Fruit fly (Drosophila melanogaster) whole organism, embryonic: ENCODE data around the gene HipHop.
A peak's percentile ranks its signal among the peaks of the same experiment; 100 is the strongest.

Source experiments
- Ada2b ChIP-seq: fragments of 200-800 bp; sonication (Bioruptor generic); IDR thresholded peaks from 2 replicates; pipeline ENCODE4 v1.3.6; 2022; ENCODE audit warnings: missing biosample characterization, missing genetic modification characterization
- B-H2 ChIP-seq: fragments of 200-800 bp; sonication (Bioruptor generic); optimal IDR thresholded peaks from 2 replicates; lab custom pipeline; 2018; ENCODE audit warnings: missing biosample characterization, mild to moderate bottlenecking, missing genetic modification characterization
- C15 ChIP-seq: fragments of 200-800 bp; sonication (Bioruptor generic); IDR thresholded peaks from 3 replicates; pipeline ENCODE4 v1.3.6; 2022; ENCODE audit warnings: missing biosample characterization, missing genetic modification characterization
- CG10565 ChIP-seq: fragments of 200-800 bp; sonication (Bioruptor generic); optimal IDR thresholded peaks from 3 replicates; lab custom pipeline; 2016; ENCODE audit warnings: missing biosample characterization, mild to moderate bottlenecking, missing genetic modification characterization
- CG12744 ChIP-seq: fragments of 200-800 bp; sonication (Bioruptor generic); optimal IDR thresholded peaks from 2 replicates; lab custom pipeline; 2016; ENCODE audit warnings: missing biosample characterization, missing genetic modification characterization
- CG13296 ChIP-seq: fragments of 200-800 bp; sonication (Bioruptor generic); optimal IDR thresholded peaks from 3 replicates; lab custom pipeline; 2018; ENCODE audit warnings: missing biosample characterization, mild to moderate bottlenecking, missing genetic modification characterization
- CG18011 ChIP-seq: fragments of 200-800 bp; sonication (Bioruptor generic); optimal IDR thresholded peaks from 2 replicates; lab custom pipeline; 2017; ENCODE audit warnings: missing biosample characterization, missing genetic modification characterization, mild to moderate bottlenecking, moderate library complexity, missing genotype
- CG2678 ChIP-seq: fragments of 200-800 bp; sonication (Bioruptor generic); optimal IDR thresholded peaks from 3 replicates; lab custom pipeline; 2019; ENCODE audit warnings: missing biosample characterization, mild to moderate bottlenecking, missing genetic modification characterization, moderate library complexity
- CG3065 ChIP-seq: fragments of 200-800 bp; sonication (Bioruptor generic); optimal IDR thresholded peaks from 2 replicates; lab custom pipeline; 2016; ENCODE audit warnings: missing biosample characterization, missing genetic modification characterization
- CG4328 ChIP-seq: fragments of 200-800 bp; sonication (Bioruptor generic); optimal IDR thresholded peaks from 3 replicates; lab custom pipeline; 2017; ENCODE audit warnings: missing biosample characterization, missing genetic modification reagents, missing genetic modification characterization
- CG6765 ChIP-seq: fragments of 200-800 bp; sonication (Bioruptor generic); optimal IDR thresholded peaks from 3 replicates; lab custom pipeline; 2017; ENCODE audit warnings: missing biosample characterization, mild to moderate bottlenecking, missing genetic modification characterization
- CG8388 ChIP-seq: fragments of 200-800 bp; sonication (Bioruptor generic); optimal IDR thresholded peaks from 2 replicates; lab custom pipeline; 2019; ENCODE audit warnings: missing biosample characterization, mild to moderate bottlenecking, missing genetic modification characterization, moderate library complexity
- CG8944 ChIP-seq: fragments of 200-800 bp; sonication (Bioruptor generic); optimal IDR thresholded peaks from 3 replicates; lab custom pipeline; 2016; ENCODE audit warnings: missing biosample characterization, missing genetic modification characterization
- CG9215 ChIP-seq: fragments of 200-800 bp; sonication (Bioruptor generic); IDR thresholded peaks from 2 replicates; pipeline ENCODE4 v1.3.6; 2022; ENCODE audit warnings: missing biosample characterization, missing genetic modification characterization
- CTCF ChIP-seq: fragments of 200-800 bp; sonication (Bioruptor generic); optimal IDR thresholded peaks from 2 replicates; lab custom pipeline; 2017; ENCODE audit warnings: missing biosample characterization, mild to moderate bottlenecking, missing genetic modification characterization, moderate library complexity
- Chrac-16 ChIP-seq: fragments of 200-800 bp; sonication (Bioruptor generic); optimal IDR thresholded peaks from 3 replicates; lab custom pipeline; 2016; ENCODE audit warnings: missing biosample characterization, missing genetic modification characterization
- Fer1 ChIP-seq: fragments of 200-800 bp; sonication (Bioruptor generic); optimal IDR thresholded peaks from 2 replicates; lab custom pipeline; 2017; ENCODE audit warnings: missing biosample characterization, mild to moderate bottlenecking, missing genetic modification characterization
- HLH54F ChIP-seq: fragments of 200-800 bp; sonication (Bioruptor generic); optimal IDR thresholded peaks from 3 replicates; lab custom pipeline; 2016; ENCODE audit warnings: missing biosample characterization, missing genetic modification characterization
- HmgZ ChIP-seq: fragments of 200-800 bp; sonication (Bioruptor generic); optimal IDR thresholded peaks from 2 replicates; lab custom pipeline; 2018; ENCODE audit warnings: missing biosample characterization, mild to moderate bottlenecking, missing genetic modification characterization
- Hmr ChIP-seq: fragments of 200-800 bp; sonication (Bioruptor generic); optimal IDR thresholded peaks from 3 replicates; lab custom pipeline; 2017; ENCODE audit warnings: mild to moderate bottlenecking, missing biosample characterization, missing genetic modification reagents, missing genetic modification characterization
- Lim3 ChIP-seq: fragments of 200-800 bp; sonication (Bioruptor generic); IDR thresholded peaks from 2 replicates; pipeline ENCODE4 v1.3.6; 2022; ENCODE audit warnings: missing biosample characterization, missing genetic modification characterization
- Med ChIP-seq: fragments of 200-800 bp; sonication (Bioruptor generic); peaks from one replicate; lab custom pipeline; 2016; ENCODE audit warnings: missing biosample characterization, missing genetic modification characterization, mild to moderate bottlenecking, inconsistent platforms, moderate library complexity
- Meics ChIP-seq: fragments of 200-800 bp; sonication (Bioruptor generic); optimal IDR thresholded peaks from 2 replicates; lab custom pipeline; 2017; ENCODE audit warnings: missing biosample characterization, mild to moderate bottlenecking, missing genetic modification characterization
- Nf-YB ChIP-seq: fragments of 200-800 bp; sonication (Bioruptor generic); optimal IDR thresholded peaks from 3 replicates; lab custom pipeline; 2019; ENCODE audit warnings: missing biosample characterization, mild to moderate bottlenecking, missing genetic modification characterization, moderate library complexity
- Scr ChIP-seq: fragments of 200-800 bp; sonication (Bioruptor generic); IDR thresholded peaks from 2 replicates; pipeline ENCODE4 v1.3.6; 2022; ENCODE audit warnings: missing biosample characterization, missing genetic modification characterization; ENCODE audit not compliant: partially characterized antibody
- Six4 ChIP-seq: fragments of 200-800 bp; sonication (Bioruptor generic); optimal IDR thresholded peaks from 2 replicates; lab custom pipeline; 2016; ENCODE audit warnings: missing biosample characterization, missing genetic modification characterization
- Spps ChIP-seq: fragments of 200-800 bp; sonication (Bioruptor generic); optimal IDR thresholded peaks from 2 replicates; lab custom pipeline; 2018; ENCODE audit warnings: missing biosample characterization, mild to moderate bottlenecking, missing genetic modification characterization
- YL-1 ChIP-seq: fragments of 200-800 bp; sonication (Bioruptor generic); optimal IDR thresholded peaks from 3 replicates; lab custom pipeline; 2017; ENCODE audit warnings: missing biosample characterization, mild to moderate bottlenecking, missing genetic modification characterization
- ato ChIP-seq: fragments of 200-800 bp; sonication (Bioruptor generic); IDR thresholded peaks from 2 replicates; pipeline ENCODE4 v1.3.6; 2022; ENCODE audit warnings: missing biosample characterization, missing genetic modification characterization; ENCODE audit not compliant: partially characterized antibody
- bab2 ChIP-seq: fragments of 200-800 bp; sonication (Bioruptor generic); optimal IDR thresholded peaks from 2 replicates; lab custom pipeline; 2016; ENCODE audit warnings: missing biosample characterization, missing genetic modification characterization
- corto ChIP-seq: fragments of 200-800 bp; sonication (Bioruptor generic); optimal IDR thresholded peaks from 2 replicates; lab custom pipeline; 2016; ENCODE audit warnings: missing biosample characterization, mild to moderate bottlenecking, missing genetic modification characterization, moderate library complexity
- dmrt99B ChIP-seq: fragments of 200-800 bp; sonication (Bioruptor generic); optimal IDR thresholded peaks from 2 replicates; lab custom pipeline; 2018; ENCODE audit warnings: missing biosample characterization, mild to moderate bottlenecking, missing genetic modification characterization, moderate library complexity
- ems ChIP-seq: fragments of 200-800 bp; sonication (Bioruptor generic); optimal IDR thresholded peaks from 3 replicates; lab custom pipeline; 2016; ENCODE audit warnings: missing biosample characterization, missing genetic modification characterization
- en ChIP-seq: fragments of 200-800 bp; sonication (Bioruptor generic); optimal IDR thresholded peaks from 2 replicates; lab custom pipeline; 2016; ENCODE audit warnings: missing biosample characterization, missing genetic modification characterization
- esg ChIP-seq: fragments of 200-800 bp; sonication (Bioruptor generic); conservative IDR thresholded peaks from 2 replicates; pipeline ENCODE4 v1.3.6; 2022; ENCODE audit warnings: missing biosample characterization, missing genetic modification characterization
- gce ChIP-seq: fragments of 200-800 bp; sonication (Bioruptor generic); IDR thresholded peaks from 3 replicates; pipeline ENCODE4 v1.3.6; 2022; ENCODE audit warnings: missing biosample characterization, missing genetic modification characterization
- gfzf ChIP-seq: fragments of 200-800 bp; sonication (Bioruptor generic); optimal IDR thresholded peaks from 2 replicates; lab custom pipeline; 2016; ENCODE audit warnings: missing biosample characterization, mild to moderate bottlenecking, missing genetic modification characterization, moderate library complexity
- ind ChIP-seq: fragments of 200-800 bp; sonication (Bioruptor generic); optimal IDR thresholded peaks from 3 replicates; lab custom pipeline; 2016; ENCODE audit warnings: missing biosample characterization, missing genetic modification characterization
- klu ChIP-seq: fragments of 200-800 bp; sonication (Bioruptor generic); IDR thresholded peaks from 2 replicates; pipeline ENCODE4 v1.3.6; 2022; ENCODE audit warnings: missing biosample characterization, missing genetic modification characterization
- lab ChIP-seq: fragments of 200-800 bp; sonication (Bioruptor generic); optimal IDR thresholded peaks from 3 replicates; lab custom pipeline; 2017; ENCODE audit warnings: missing biosample characterization, missing genetic modification characterization, mild to moderate bottlenecking, moderate library complexity, missing genetic modification reagents
- lilli ChIP-seq: fragments of 200-800 bp; sonication (Bioruptor generic); optimal IDR thresholded peaks from 3 replicates; lab custom pipeline; 2016; ENCODE audit warnings: missing biosample characterization, missing genetic modification characterization
- nerfin-2 ChIP-seq: fragments of 200-800 bp; sonication (Bioruptor generic); IDR thresholded peaks from 2 replicates; pipeline ENCODE4 v1.3.6; 2022; ENCODE audit warnings: missing biosample characterization, missing genetic modification characterization; ENCODE audit not compliant: partially characterized antibody
- pan ChIP-seq, 4 experiments: fragments of >200 bp in 3 of 4; fragments of 200-800 bp in 1 of 4; sonication (Bioruptor generic) in 1 of 4; optimal IDR thresholded peaks in 3 of 4; IDR thresholded peaks in 1 of 4; 2 replicates each; pipeline versions ENCODE4 v1.3.6 to Lab custom; 2017 to 2022; ENCODE audit warnings: missing biosample characterization in 2 of 4, missing genetic modification characterization in 2 of 4, mixed read lengths in 1 of 4
- phol ChIP-seq: fragments of 200-800 bp; sonication (Bioruptor generic); optimal IDR thresholded peaks from 3 replicates; lab custom pipeline; 2018; ENCODE audit warnings: missing biosample characterization, mild to moderate bottlenecking, missing genetic modification characterization, moderate library complexity
- pros ChIP-seq: fragments of 200-800 bp; sonication (Bioruptor generic); optimal IDR thresholded peaks from 3 replicates; lab custom pipeline; 2019; ENCODE audit warnings: missing biosample characterization, mild to moderate bottlenecking, missing genetic modification characterization, moderate library complexity
- run ChIP-seq: fragments of 200-800 bp; sonication (Bioruptor generic); optimal IDR thresholded peaks from 3 replicates; lab custom pipeline; 2018; ENCODE audit warnings: missing biosample characterization, mild to moderate bottlenecking, missing genetic modification characterization
- sens-2 ChIP-seq: fragments of 200-800 bp; sonication (Bioruptor generic); IDR thresholded peaks from 2 replicates; pipeline ENCODE4 v1.3.6; 2022; ENCODE audit warnings: missing biosample characterization, missing genetic modification characterization
- so ChIP-seq: fragments of 200-800 bp; sonication (Bioruptor generic); IDR thresholded peaks from 3 replicates; pipeline ENCODE4 v1.3.6; 2022; ENCODE audit warnings: missing biosample characterization, missing genetic modification characterization
- ttk ChIP-seq: fragments of 200-800 bp; sonication (Bioruptor generic); IDR thresholded peaks from 2 replicates; pipeline ENCODE4 v2.1.2; 2022; ENCODE audit warnings: missing biosample characterization, missing genetic modification characterization
- wor ChIP-seq: fragments of 200-800 bp; sonication (Bioruptor generic); IDR thresholded peaks from 2 replicates; pipeline ENCODE4 v1.3.6; 2022; ENCODE audit warnings: missing biosample characterization, missing genetic modification characterization
- zfh1 ChIP-seq: fragments of 200-800 bp; sonication (Bioruptor generic); IDR thresholded peaks from 3 replicates; pipeline ENCODE4 v1.3.6; 2022; ENCODE audit warnings: missing biosample characterization, missing genetic modification characterization

Gene HipHop

dm6 chr3L:18870027-18870426, 49.1 kb downstream of the HipHop start, which contains the start of gene Blos3:
Blos3 (plus strand) TSS chr3L:18870224.
- TF ChIP-seq CG13296 (GFP tag; lab: Kevin White, UChicago), result peak; percentile 27
- peak; percentile 93 for TF ChIP-seq Med (GFP tag; lab: Kevin White, UChicago)
- peak; percentile 49 for TF ChIP-seq Chrac-16 (GFP tag; lab: Kevin White, UChicago)
- TF ChIP-seq pros (GFP tag; lab: Kevin White, UChicago), result no peak
- no peak for TF ChIP-seq wor
- TF ChIP-seq pan (optimal IDR thresholded peaks at IDR 0.05; lab: Kevin White, UChicago), result no peak
- TF ChIP-seq pan (GFP tag; optimal IDR thresholded peaks at IDR 0.05 in 1 of 2, IDR thresholded peaks at IDR 0.05 in 1 of 2), result no peak
- TF ChIP-seq CTCF (GFP tag; lab: Kevin White, UChicago), result peak; percentile 10
- TF ChIP-seq Nf-YB, result no peak
- peak; percentile 52 for TF ChIP-seq ind (GFP tag; lab: Kevin White, UChicago)
- TF ChIP-seq Meics (GFP tag; lab: Kevin White, UChicago), result peak; percentile 60
- peak; percentile 53 for TF ChIP-seq phol (tag; lab: Kevin White, UChicago)
- no peak for TF ChIP-seq so (GFP tag; lab: Robert Waterston, UW)
- no peak for TF ChIP-seq YL-1
- peak; percentile 29 for TF ChIP-seq CG8944 (GFP tag; lab: Kevin White, UChicago)
- peak; percentile 21 for TF ChIP-seq Six4 (GFP tag; lab: Kevin White, UChicago)
- TF ChIP-seq Hmr (GFP tag; lab: Kevin White, UChicago), result peak; percentile 52
- TF ChIP-seq B-H2 (GFP tag; lab: Kevin White, UChicago), result no peak
- no peak for TF ChIP-seq C15
- TF ChIP-seq corto (GFP tag; lab: Kevin White, UChicago), result no peak
- TF ChIP-seq nerfin-2, result no peak
- TF ChIP-seq HmgZ (tag; lab: Kevin White, UChicago), result no peak
- TF ChIP-seq lilli (GFP tag; lab: Kevin White, UChicago), result peak; percentile 70
- TF ChIP-seq Ada2b (GFP tag; lab: Robert Waterston, UW), result peak; percentile 35; the same call in 1 of the 2 replicates
- no peak for TF ChIP-seq ems (GFP tag; lab: Kevin White, UChicago)
- no peak for TF ChIP-seq klu (GFP tag; lab: Robert Waterston, UW)
- no peak for TF ChIP-seq CG6765 (GFP tag; lab: Kevin White, UChicago)
- TF ChIP-seq ato (GFP tag; lab: Robert Waterston, UW), result no peak
- TF ChIP-seq Fer1 (GFP tag; lab: Kevin White, UChicago), result peak; percentile 43
- no peak for TF ChIP-seq dmrt99B (tag; lab: Kevin White, UChicago)
- peak; percentile 25; the same call in 1 of the 2 replicates for TF ChIP-seq ttk
- TF ChIP-seq Scr, result no peak
- 0 out of 3 replicates have a peak, but pooled peaks have one; percentile 34 for TF ChIP-seq zfh1 (GFP tag; lab: Robert Waterston, UW)
- TF ChIP-seq CG12744 (GFP tag; lab: Kevin White, UChicago), result no peak
- TF ChIP-seq Lim3 (GFP tag; lab: Robert Waterston, UW), result no peak
- no peak for TF ChIP-seq CG18011
- no peak for TF ChIP-seq gce (GFP tag; lab: Robert Waterston, UW)
- no peak for TF ChIP-seq sens-2 (GFP tag; lab: Robert Waterston, UW)
- no peak for TF ChIP-seq run
- no peak for TF ChIP-seq esg (GFP tag; lab: Robert Waterston, UW)
- TF ChIP-seq HLH54F, result peak; percentile 19
- no peak for TF ChIP-seq en (GFP tag; lab: Kevin White, UChicago)
- peak; percentile 29 for TF ChIP-seq bab2 (GFP tag; lab: Kevin White, UChicago)
- no peak; the same call in 1 of the 2 replicates for TF ChIP-seq CG9215
- TF ChIP-seq Spps, result no peak
- TF ChIP-seq lab, result no peak
- TF ChIP-seq CG3065 (GFP tag; lab: Kevin White, UChicago), result peak; percentile 2
- TF ChIP-seq gfzf (GFP tag; lab: Kevin White, UChicago), result no peak
- peak; percentile 17 for TF ChIP-seq CG4328
- no peak for TF ChIP-seq CG10565 (GFP tag; lab: Kevin White, UChicago)
- no peak for TF ChIP-seq CG2678 (tag; lab: Kevin White, UChicago)
- TF ChIP-seq CG8388 (GFP tag; lab: Kevin White, UChicago), result no peak
